Worm (Caenorhabditis elegans) whole organism, young adult: ENCODE measurements around the gene alh-8.
A peak's percentile ranks its signal among the peaks of the same experiment; 100 is the strongest.

Experiments
- B0019.2 ChIP-seq: fragments of 200-800 bp; sonication (Bioruptor generic); conservative IDR thresholded peaks from 2 replicates; pipeline ENCODE4 v1.3.6; 2022; ENCODE audit warnings: missing genetic modification reagents, missing genetic modification characterization, missing compliant biosample characterization
- B0035.1 ChIP-seq: sonication (generic microtip); optimal IDR thresholded peaks from 2 replicates; lab custom pipeline; 2016; ENCODE audit warnings: missing genetic modification characterization, mild to moderate bottlenecking, missing compliant biosample characterization, missing genotype, missing genetic modification reagents
- F33H1.4 ChIP-seq: fragments of 200-800 bp; sonication (Bioruptor generic); IDR thresholded peaks from 2 replicates; pipeline ENCODE4 v1.3.6; 2022; ENCODE audit warnings: missing genetic modification reagents, missing genetic modification characterization, missing compliant biosample characterization
- F37B4.10 ChIP-seq: fragments of 200-800 bp; sonication (Bioruptor generic); IDR thresholded peaks from 2 replicates; pipeline ENCODE4 v1.3.6; 2022; ENCODE audit warnings: missing genetic modification characterization, missing compliant biosample characterization
- F49E8.2 ChIP-seq: sonication (generic microtip); optimal IDR thresholded peaks from 3 replicates; lab custom pipeline; 2017; ENCODE audit warnings: missing genetic modification characterization, mild to moderate bottlenecking, missing compliant biosample characterization, antibody characterized with exemption, moderate library complexity; ENCODE audit not compliant: insufficient read depth
- K11D2.4 ChIP-seq: fragments of 200-800 bp; sonication (Bioruptor generic); IDR thresholded peaks from 2 replicates; pipeline ENCODE4 v1.3.6; 2022; ENCODE audit warnings: missing genetic modification reagents, missing genetic modification characterization, missing compliant biosample characterization
- Y53F4B.3 ChIP-seq: fragments of 200-800 bp; sonication (Bioruptor generic); IDR thresholded peaks from 2 replicates; pipeline ENCODE4 v1.3.6; 2022; ENCODE audit warnings: missing genetic modification reagents, missing genetic modification characterization, missing compliant biosample characterization
- Y53G8AR.9 ChIP-seq: fragments of 200-800 bp; sonication (Bioruptor generic); conservative IDR thresholded peaks from 2 replicates; pipeline ENCODE4 v1.3.6; 2022; ENCODE audit warnings: missing genetic modification reagents, missing genetic modification characterization, missing compliant biosample characterization
- Y67H2A.10 ChIP-seq: fragments of 200-800 bp; sonication (Bioruptor generic); conservative IDR thresholded peaks from 2 replicates; pipeline ENCODE4 v1.3.6; 2022; ENCODE audit warnings: missing genetic modification reagents, missing genetic modification characterization, missing compliant biosample characterization
- Y79H2A.3 ChIP-seq: fragments of 200-800 bp; sonication (Bioruptor generic); conservative IDR thresholded peaks from 2 replicates; pipeline ENCODE4 v1.3.6; 2022; ENCODE audit warnings: missing genetic modification reagents, missing genetic modification characterization, missing compliant biosample characterization
- Y95B8A.8 ChIP-seq: fragments of 200-800 bp; sonication (Bioruptor generic); IDR thresholded peaks from 2 replicates; pipeline ENCODE4 v1.3.6; 2022; ENCODE audit warnings: missing genetic modification reagents, missing genetic modification characterization, missing compliant biosample characterization
- akir-1 ChIP-seq: fragments of 200-800 bp; sonication (Bioruptor generic); optimal IDR thresholded peaks from 2 replicates; lab custom pipeline; 2018; ENCODE audit warnings: mild to moderate bottlenecking, missing genetic modification characterization, moderate library complexity, missing compliant biosample characterization
- ama-1 ChIP-seq, 3 experiments: fragments of 150-350 bp in 1 of 3; sonication (generic microtip) in 2 of 3; optimal IDR thresholded peaks; 2 replicates each; lab custom pipeline; 2014 to 2018; ENCODE audit warnings: missing biosample characterization in 2 of 3, missing genetic modification characterization in 2 of 3, missing genetic modification reagents in 2 of 3
- athp-1 ChIP-seq: sonication (generic microtip); optimal IDR thresholded peaks from 2 replicates; lab custom pipeline; 2017; ENCODE audit warnings: mild to moderate bottlenecking, missing genetic modification characterization, missing compliant biosample characterization
- attf-5 ChIP-seq: fragments of 200-800 bp; sonication (Bioruptor generic); optimal IDR thresholded peaks from 2 replicates; lab custom pipeline; 2018; ENCODE audit warnings: mild to moderate bottlenecking, missing genetic modification characterization, missing compliant biosample characterization
- attf-6 ChIP-seq: fragments of 200-800 bp; sonication (Bioruptor generic); IDR thresholded peaks from 2 replicates; pipeline ENCODE4 v1.3.6; 2022; ENCODE audit warnings: missing genetic modification reagents, missing genetic modification characterization, missing compliant biosample characterization
- bed-2 ChIP-seq: fragments of 200-800 bp; sonication (Bioruptor generic); IDR thresholded peaks from 2 replicates; pipeline ENCODE4 v1.3.6; 2022; ENCODE audit warnings: missing genetic modification reagents, missing genetic modification characterization, missing compliant biosample characterization
- ccch-3 ChIP-seq: fragments of 200-800 bp; sonication (Bioruptor generic); optimal IDR thresholded peaks from 2 replicates; lab custom pipeline; 2018; ENCODE audit warnings: mild to moderate bottlenecking, missing genetic modification characterization, missing compliant biosample characterization
- cebp-2 ChIP-seq: fragments of 200-800 bp; sonication (Bioruptor generic); IDR thresholded peaks from 2 replicates; pipeline ENCODE4 v1.3.6; 2022; ENCODE audit warnings: missing genetic modification characterization, missing compliant biosample characterization
- ceh-27 ChIP-seq: fragments of 200-800 bp; sonication (Bioruptor generic); optimal IDR thresholded peaks from 2 replicates; lab custom pipeline; 2018; ENCODE audit warnings: mild to moderate bottlenecking, missing genetic modification characterization, moderate library complexity, missing compliant biosample characterization
- ceh-79 ChIP-seq: sonication (generic microtip); optimal IDR thresholded peaks from 2 replicates; lab custom pipeline; 2017; ENCODE audit warnings: mild to moderate bottlenecking, missing genetic modification characterization, missing compliant biosample characterization
- ceh-91 ChIP-seq: fragments of 200-800 bp; sonication (Bioruptor generic); IDR thresholded peaks from 2 replicates; pipeline ENCODE4 v1.3.6; 2022; ENCODE audit warnings: missing genetic modification reagents, missing genetic modification characterization, missing compliant biosample characterization
- chd-7 ChIP-seq: sonication (generic microtip); optimal IDR thresholded peaks from 2 replicates; lab custom pipeline; 2016; ENCODE audit warnings: mild to moderate bottlenecking, missing genetic modification characterization, moderate library complexity, missing compliant biosample characterization
- efl-1 ChIP-seq: fragments of 150-350 bp; optimal IDR thresholded peaks from 2 replicates; lab custom pipeline; 2014; ENCODE audit warnings: missing biosample characterization, missing genetic modification reagents, missing genetic modification characterization
- ets-4 ChIP-seq: fragments of 200-800 bp; sonication (Bioruptor generic); optimal IDR thresholded peaks from 2 replicates; lab custom pipeline; 2018; ENCODE audit warnings: mild to moderate bottlenecking, missing genetic modification characterization, missing compliant biosample characterization
- hlh-26 ChIP-seq: fragments of 200-800 bp; sonication (Bioruptor generic); conservative IDR thresholded peaks from 2 replicates; pipeline ENCODE4 v1.3.6; 2022; ENCODE audit warnings: missing genetic modification reagents, missing genetic modification characterization, missing compliant biosample characterization
- hmg-1.2 ChIP-seq: fragments of 200-800 bp; sonication (Bioruptor generic); IDR thresholded peaks from 2 replicates; pipeline ENCODE4 v1.3.6; 2022; ENCODE audit warnings: missing genetic modification reagents, missing genetic modification characterization, missing compliant biosample characterization
- lag-1 ChIP-seq: fragments of 200-800 bp; sonication (Bioruptor generic); IDR thresholded peaks from 2 replicates; pipeline ENCODE4 v1.3.6; 2022; ENCODE audit warnings: missing genetic modification reagents, missing genetic modification characterization, missing compliant biosample characterization
- let-526 ChIP-seq: fragments of 200-800 bp; sonication (Bioruptor generic); IDR thresholded peaks from 2 replicates; pipeline ENCODE4 v1.3.6; 2022; ENCODE audit warnings: missing genetic modification reagents, missing genetic modification characterization, missing compliant biosample characterization
- let-607 ChIP-seq, 2 experiments: fragments of 200-800 bp in 1 of 2; sonication (Bioruptor generic) in 1 of 2; sonication (generic microtip) in 1 of 2; optimal IDR thresholded peaks; 2 replicates each; lab custom pipeline; 2016 to 2018; ENCODE audit warnings: mild to moderate bottlenecking in 2 of 2, missing compliant biosample characterization in 2 of 2, missing genetic modification characterization in 2 of 2, moderate library complexity in 2 of 2, missing genotype in 1 of 2
- lir-1 ChIP-seq: fragments of 200-800 bp; sonication (Bioruptor generic); conservative IDR thresholded peaks from 2 replicates; pipeline ENCODE4 v1.3.6; 2022; ENCODE audit warnings: missing genetic modification reagents, missing genetic modification characterization, missing compliant biosample characterization
- madf-6 ChIP-seq: fragments of 200-800 bp; sonication (Bioruptor generic); IDR thresholded peaks from 2 replicates; pipeline ENCODE4 v1.3.6; 2022; ENCODE audit warnings: missing genetic modification reagents, missing genetic modification characterization, missing compliant biosample characterization
- mel-28 ChIP-seq: sonication (generic microtip); optimal IDR thresholded peaks from 2 replicates; lab custom pipeline; 2016; ENCODE audit warnings: borderline replicate concordance, mild to moderate bottlenecking, missing genetic modification characterization, missing compliant biosample characterization
- mxl-1 ChIP-seq: sonication (generic microtip); optimal IDR thresholded peaks from 2 replicates; lab custom pipeline; 2016; ENCODE audit warnings: missing genetic modification characterization, missing compliant biosample characterization
- nfya-2 ChIP-seq: fragments of 200-800 bp; sonication (Bioruptor generic); IDR thresholded peaks from 2 replicates; pipeline ENCODE4 v1.3.6; 2022; ENCODE audit warnings: missing genetic modification reagents, missing genetic modification characterization, missing compliant biosample characterization
- nhr-80 ChIP-seq: sonication (generic microtip); optimal IDR thresholded peaks from 2 replicates; lab custom pipeline; 2016; ENCODE audit warnings: missing genetic modification characterization, missing compliant biosample characterization
- nhr-90 ChIP-seq: sonication (generic microtip); optimal IDR thresholded peaks from 2 replicates; lab custom pipeline; 2016; ENCODE audit warnings: missing genotype, mild to moderate bottlenecking, missing genetic modification characterization, missing compliant biosample characterization
- rcor-1 ChIP-seq: fragments of 200-800 bp; sonication (Bioruptor generic); IDR thresholded peaks from 2 replicates; pipeline ENCODE4 v1.3.6; 2022; ENCODE audit warnings: missing genetic modification reagents, missing genetic modification characterization, missing compliant biosample characterization
- rpc-1 ChIP-seq, 2 experiments: fragments of 150-350 bp in 1 of 2; sonication (generic microtip) in 1 of 2; optimal IDR thresholded peaks; 2 replicates each; lab custom pipeline; 2014 to 2018; ENCODE audit warnings: missing biosample characterization in 1 of 2, missing genetic modification characterization in 1 of 2, missing genetic modification reagents in 1 of 2, missing genotype in 1 of 2
- snpc-3.4 ChIP-seq: sonication (generic microtip); optimal IDR thresholded peaks from 2 replicates; lab custom pipeline; 2017; ENCODE audit warnings: missing genetic modification characterization, mild to moderate bottlenecking, missing compliant biosample characterization, antibody characterized with exemption, moderate library complexity, missing genotype, missing genetic modification reagents
- snpc-4 ChIP-seq, 5 experiments: fragments of 150-350 bp in 1 of 5; sonication (generic microtip) in 4 of 5; optimal IDR thresholded peaks; 2 replicates each; lab custom pipeline; 2014 to 2018; ENCODE audit warnings: missing genetic modification characterization in 5 of 5, missing biosample characterization in 3 of 5, antibody characterized with exemption in 2 of 5, mild to moderate bottlenecking in 2 of 5, missing compliant biosample characterization in 2 of 5, missing genotype in 2 of 5, moderate library complexity in 2 of 5, missing genetic modification reagents in 1 of 5
- somi-1 ChIP-seq: fragments of 200-800 bp; sonication (Bioruptor generic); optimal IDR thresholded peaks from 2 replicates; lab custom pipeline; 2018; ENCODE audit warnings: mild to moderate bottlenecking, missing genetic modification characterization, missing compliant biosample characterization
- unc-62 ChIP-seq: fragments of 150-350 bp; optimal IDR thresholded peaks from 2 replicates; lab custom pipeline; 2014; ENCODE audit warnings: missing biosample characterization, missing genetic modification reagents, missing genetic modification characterization
- ztf-18 ChIP-seq: sonication (generic microtip); optimal IDR thresholded peaks from 2 replicates; lab custom pipeline; 2016; ENCODE audit warnings: missing genotype, mild to moderate bottlenecking, missing genetic modification characterization, missing compliant biosample characterization
- ztf-22 ChIP-seq: fragments of 200-800 bp; sonication (Bioruptor generic); optimal IDR thresholded peaks from 2 replicates; lab custom pipeline; 2018; ENCODE audit warnings: mild to moderate bottlenecking, missing genetic modification characterization, moderate library complexity, missing compliant biosample characterization
- ztf-25 ChIP-seq: fragments of 200-800 bp; sonication (Bioruptor generic); IDR thresholded peaks from 2 replicates; pipeline ENCODE4 v1.3.6; 2022; ENCODE audit warnings: missing genetic modification reagents, missing genetic modification characterization, missing compliant biosample characterization
- ztf-3 ChIP-seq: fragments of 200-800 bp; sonication (Bioruptor generic); optimal IDR thresholded peaks from 2 replicates; lab custom pipeline; 2018; ENCODE audit warnings: mild to moderate bottlenecking, missing genetic modification characterization, missing compliant biosample characterization

alh-8 gene

ce11 chrII:11731174-11731724, 2.4 kb downstream of the alh-8 start (continued):
- TF ChIP-seq ztf-22 (GFP tag; lab: Kevin White, UChicago) (no peak), Y67H2A.10 (no peak), snpc-3.4 (tag; lab: Kevin White, UChicago) (no peak), chd-7 (peak; percentile 53), F49E8.2 (no peak), mxl-1 (no peak), attf-6 (no peak), Y79H2A.3 (GFP tag; lab: Robert Waterston, UW) (no peak), F37B4.10 (GFP tag; lab: Robert Waterston, UW) (no peak), ets-4 (GFP tag; lab: Kevin White, UChicago) (no peak), B0019.2 (GFP tag; lab: Robert Waterston, UW) (no peak), hlh-26 (GFP tag; lab: Robert Waterston, UW) (no peak), somi-1 (no peak), efl-1 (GFP tag; lab: Kevin White, UChicago) (no peak), madf-6 (GFP tag; lab: Robert Waterston, UW) (peak; percentile 20), ceh-91 (GFP tag; lab: Robert Waterston, UW) (peak; percentile 23; the same call in 1 of the 2 replicates), ccch-3 (GFP tag; lab: Kevin White, UChicago) (no peak), Y95B8A.8 (GFP tag; lab: Robert Waterston, UW) (peak; percentile 49; the same call in 1 of the 2 replicates), lag-1 (GFP tag; lab: Robert Waterston, UW) (no peak), let-607 (tag; optimal IDR thresholded peaks at IDR 0.05; lab: Kevin White, UChicago) (peak in 1 of 2 experiments; percentile 9), rcor-1 (GFP tag; lab: Robert Waterston, UW) (no peak), ztf-25 (GFP tag; lab: Robert Waterston, UW) (no peak), ceh-27 (GFP tag; lab: Kevin White, UChicago) (no peak), attf-5 (GFP tag; lab: Kevin White, UChicago) (no peak), bed-2 (GFP tag; lab: Robert Waterston, UW) (no peak), lir-1 (no peak), Y53F4B.3 (GFP tag; lab: Robert Waterston, UW) (no peak), nfya-2 (GFP tag; lab: Robert Waterston, UW) (no peak), ztf-18 (tag; lab: Kevin White, UChicago) (peak; percentile 27), ztf-3 (GFP tag; lab: Kevin White, UChicago) (no peak), akir-1 (GFP tag; lab: Kevin White, UChicago) (no peak), snpc-4 (GFP tag; optimal IDR thresholded peaks at IDR 0.05; lab: Kevin White, UChicago) (no peak), snpc-4 (tag; optimal IDR thresholded peaks at IDR 0.05; lab: Kevin White, UChicago) (peak in 1 of 4 experiments; percentile 13), hmg-1.2 (GFP tag; lab: Robert Waterston, UW) (peak; percentile 15; the same call in 1 of the 2 replicates), ceh-79 (tag; lab: Kevin White, UChicago) (no peak), unc-62 (GFP tag; lab: Kevin White, UChicago) (no peak), rpc-1 (optimal IDR thresholded peaks at IDR 0.05; lab: Kevin White, UChicago) (no peak), rpc-1 (tag; optimal IDR thresholded peaks at IDR 0.05; lab: Kevin White, UChicago) (no peak), nhr-80 (peak; percentile 62), F33H1.4 (GFP tag; lab: Robert Waterston, UW) (no peak), cebp-2 (GFP tag; lab: Robert Waterston, UW) (no peak), ama-1 (optimal IDR thresholded peaks at IDR 0.05; lab: Kevin White, UChicago) (no peak), ama-1 (GFP tag; optimal IDR thresholded peaks at IDR 0.05; lab: Kevin White, UChicago) (no peak), K11D2.4 (no peak), mel-28 (tag; lab: Kevin White, UChicago) (no peak), Y53G8AR.9 (GFP tag; lab: Robert Waterston, UW) (peak; percentile 92; the same call in 1 of the 2 replicates), athp-1 (tag; lab: Kevin White, UChicago) (peak; percentile 42), let-526 (GFP tag; lab: Robert Waterston, UW) (no peak), B0035.1 (tag; lab: Kevin White, UChicago) (no peak), nhr-90 (tag; lab: Kevin White, UChicago) (peak; percentile 48)
